Worm (Caenorhabditis elegans) whole organism, L1 larva: ENCODE measurements around the gene camt-1.

Source experiments
- C04F5.9 ChIP-seq: sonication (generic microtip); optimal IDR thresholded peaks from 2 replicates; lab custom pipeline; 2016; ENCODE audit warnings: missing genetic modification characterization, missing compliant biosample characterization
- C16A3.4 ChIP-seq: fragments of 150-350 bp; optimal IDR thresholded peaks from 2 replicates; lab custom pipeline; 2014; ENCODE audit warnings: missing biosample characterization, missing genetic modification characterization
- C34B4.2 ChIP-seq: sonication (generic microtip); optimal IDR thresholded peaks from 2 replicates; lab custom pipeline; 2017; ENCODE audit warnings: mild to moderate bottlenecking, missing genetic modification characterization, missing compliant biosample characterization
- Y116A8C.19 ChIP-seq: sonication (generic microtip); optimal IDR thresholded peaks from 2 replicates; lab custom pipeline; 2016; ENCODE audit warnings: missing compliant biosample characterization, missing genetic modification characterization, borderline replicate concordance
- aha-1 ChIP-seq: fragments of 150-350 bp; optimal IDR thresholded peaks from 2 replicates; lab custom pipeline; 2014; ENCODE audit warnings: missing biosample characterization, missing genetic modification characterization
- aly-2 ChIP-seq: fragments of 150-350 bp; optimal IDR thresholded peaks from 2 replicates; lab custom pipeline; 2014; ENCODE audit warnings: missing biosample characterization, missing genetic modification characterization
- blmp-1 ChIP-seq: fragments of 150-350 bp; optimal IDR thresholded peaks from 2 replicates; lab custom pipeline; 2014; ENCODE audit warnings: missing biosample characterization, missing genetic modification characterization
- ceh-63 ChIP-seq: fragments of 200-800 bp; sonication (Bioruptor generic); optimal IDR thresholded peaks from 2 replicates; lab custom pipeline; 2018; ENCODE audit warnings: mild to moderate bottlenecking, missing genetic modification characterization, missing compliant biosample characterization
- ceh-88 ChIP-seq: fragments of 200-800 bp; sonication (Bioruptor generic); IDR thresholded peaks from 2 replicates; pipeline ENCODE4 v1.3.6; 2022; ENCODE audit warnings: missing genetic modification characterization, missing compliant biosample characterization
- ceh-90 ChIP-seq: sonication (generic microtip); optimal IDR thresholded peaks from 2 replicates; lab custom pipeline; 2016; ENCODE audit warnings: missing genetic modification characterization, missing compliant biosample characterization
- dsc-1 ChIP-seq: sonication (generic microtip); optimal IDR thresholded peaks from 2 replicates; lab custom pipeline; 2016; ENCODE audit warnings: mild to moderate bottlenecking, missing genetic modification characterization, missing compliant biosample characterization
- efl-1 ChIP-seq, 4 experiments: fragments of 150-350 bp; optimal IDR thresholded peaks in 3 of 4; peaks in 1 of 4; 1 replicate in 1 of 4; 2 replicates in 3 of 4; lab custom pipeline; 2014; ENCODE audit warnings: missing biosample characterization in 2 of 4, missing genetic modification characterization in 2 of 4, missing genetic modification reagents in 2 of 4
- egl-13 ChIP-seq: sonication (generic microtip); optimal IDR thresholded peaks from 2 replicates; lab custom pipeline; 2016; ENCODE audit warnings: missing genotype, missing genetic modification reagents, missing genetic modification characterization, missing compliant biosample characterization
- egl-27 ChIP-seq, 2 experiments: fragments of 150-350 bp in 1 of 2; sonication (generic microtip); optimal IDR thresholded peaks; 3 replicates each; lab custom pipeline; 2017 to 2018; ENCODE audit warnings: missing biosample characterization in 2 of 2, missing genetic modification characterization in 2 of 2, missing genetic modification reagents in 2 of 2
- elt-2 ChIP-seq: sonication (generic microtip); optimal IDR thresholded peaks from 2 replicates; lab custom pipeline; 2016; ENCODE audit warnings: missing genetic modification characterization, mild to moderate bottlenecking, inconsistent platforms, missing compliant biosample characterization, missing genetic modification reagents
- elt-3 ChIP-seq, 6 experiments: fragments of 150-350 bp in 1 of 6; sonication (generic microtip); optimal IDR thresholded peaks; 2 replicates each; lab custom pipeline; 2017 to 2018; ENCODE audit warnings: missing biosample characterization in 6 of 6, missing genetic modification characterization in 6 of 6, inconsistent platforms in 1 of 6
- fkh-10 ChIP-seq: sonication (generic microtip); optimal IDR thresholded peaks from 2 replicates; lab custom pipeline; 2017; ENCODE audit warnings: missing biosample characterization, missing genetic modification reagents, missing genetic modification characterization
- fos-1 ChIP-seq: fragments of 150-350 bp; optimal IDR thresholded peaks from 2 replicates; lab custom pipeline; 2014; ENCODE audit warnings: missing biosample characterization, missing genetic modification characterization
- grh-1 ChIP-seq: fragments of 200-800 bp; sonication (Bioruptor generic); IDR thresholded peaks from 2 replicates; pipeline ENCODE4 v1.3.6; 2022; ENCODE audit warnings: missing genetic modification reagents, missing genetic modification characterization, missing compliant biosample characterization
- hlh-4 ChIP-seq: sonication (generic microtip); optimal IDR thresholded peaks from 2 replicates; lab custom pipeline; 2016; ENCODE audit warnings: mild to moderate bottlenecking, missing genetic modification characterization, missing compliant biosample characterization
- isw-1 ChIP-seq: fragments of 200-800 bp; sonication (Bioruptor generic); IDR thresholded peaks from 2 replicates; pipeline ENCODE4 v1.3.6; 2022; ENCODE audit warnings: missing genetic modification characterization, missing compliant biosample characterization
- jun-1 ChIP-seq: fragments of 150-350 bp; optimal IDR thresholded peaks from 2 replicates; lab custom pipeline; 2014; ENCODE audit warnings: missing biosample characterization, missing genetic modification reagents, missing genetic modification characterization
- lin-14 ChIP-seq: fragments of 200-800 bp; sonication (Bioruptor generic); optimal IDR thresholded peaks from 2 replicates; lab custom pipeline; 2018; ENCODE audit warnings: mild to moderate bottlenecking, missing genetic modification characterization, moderate library complexity, missing compliant biosample characterization
- lin-15B ChIP-seq: fragments of 150-350 bp; sonication (generic microtip); optimal IDR thresholded peaks from 3 replicates; lab custom pipeline; 2014; ENCODE audit warnings: missing biosample characterization, missing genetic modification characterization
- lin-35 ChIP-seq, 2 experiments: fragments of 150-350 bp; optimal IDR thresholded peaks; 2 replicates each; lab custom pipeline; 2014; ENCODE audit warnings: missing biosample characterization in 2 of 2, missing genetic modification characterization in 2 of 2, missing genetic modification reagents in 2 of 2
- lin-39 ChIP-seq: fragments of 150-350 bp; optimal IDR thresholded peaks from 2 replicates; lab custom pipeline; 2014; ENCODE audit warnings: missing biosample characterization, missing genetic modification reagents, missing genetic modification characterization
- lir-3 ChIP-seq: sonication (generic microtip); optimal IDR thresholded peaks from 2 replicates; lab custom pipeline; 2016; ENCODE audit warnings: mild to moderate bottlenecking, missing genetic modification characterization, moderate library complexity, missing compliant biosample characterization; ENCODE audit not compliant: poor library complexity
- lsy-2 ChIP-seq, 2 experiments: fragments of 150-350 bp; optimal IDR thresholded peaks; 2 replicates each; lab custom pipeline; 2014; ENCODE audit warnings: missing biosample characterization in 2 of 2, missing genetic modification characterization in 2 of 2
- nhr-12 ChIP-seq: sonication (generic microtip); optimal IDR thresholded peaks from 2 replicates; lab custom pipeline; 2017; ENCODE audit warnings: missing biosample characterization, missing genetic modification characterization
- nhr-20 ChIP-seq: sonication (generic microtip); optimal IDR thresholded peaks from 2 replicates; lab custom pipeline; 2016; ENCODE audit warnings: mild to moderate bottlenecking, missing genetic modification characterization, missing compliant biosample characterization
- nhr-47 ChIP-seq: sonication (generic microtip); optimal IDR thresholded peaks from 2 replicates; lab custom pipeline; 2016; ENCODE audit warnings: mild to moderate bottlenecking, missing genetic modification characterization, moderate library complexity, missing compliant biosample characterization
- nhr-76 ChIP-seq: sonication (generic microtip); optimal IDR thresholded peaks from 2 replicates; lab custom pipeline; 2017; ENCODE audit warnings: missing biosample characterization, missing genetic modification characterization
- nhr-84 ChIP-seq: sonication (generic microtip); optimal IDR thresholded peaks from 2 replicates; lab custom pipeline; 2017; ENCODE audit warnings: missing biosample characterization, missing genetic modification characterization
- nhr-85 ChIP-seq: sonication (generic microtip); peaks from one replicate; lab custom pipeline; 2016; ENCODE audit warnings: missing genetic modification characterization, inconsistent platforms, missing compliant biosample characterization
- nhr-90 ChIP-seq: sonication (generic microtip); optimal IDR thresholded peaks from 2 replicates; lab custom pipeline; 2016; ENCODE audit warnings: mild to moderate bottlenecking, missing genetic modification characterization, missing compliant biosample characterization; ENCODE audit not compliant: poor library complexity
- pqm-1 ChIP-seq: sonication (generic microtip); optimal IDR thresholded peaks from 3 replicates; lab custom pipeline; 2017; ENCODE audit warnings: missing biosample characterization, missing genetic modification characterization
- rnt-1 ChIP-seq: sonication (generic microtip); optimal IDR thresholded peaks from 2 replicates; lab custom pipeline; 2016; ENCODE audit warnings: mild to moderate bottlenecking, missing genetic modification characterization, moderate library complexity, missing compliant biosample characterization
- skn-1 ChIP-seq: fragments of 150-350 bp; optimal IDR thresholded peaks from 2 replicates; lab custom pipeline; 2014; ENCODE audit warnings: missing biosample characterization, missing genetic modification characterization
- snpc-4 ChIP-seq: fragments of 150-350 bp; optimal IDR thresholded peaks from 2 replicates; lab custom pipeline; 2014; ENCODE audit warnings: missing biosample characterization, missing genetic modification characterization
- snu-23 ChIP-seq: sonication (generic microtip); optimal IDR thresholded peaks from 2 replicates; lab custom pipeline; 2016; ENCODE audit warnings: missing genetic modification characterization, missing compliant biosample characterization
- sox-4 ChIP-seq: sonication (generic microtip); optimal IDR thresholded peaks from 2 replicates; lab custom pipeline; 2016; ENCODE audit warnings: missing genetic modification characterization, missing compliant biosample characterization
- sptf-1 ChIP-seq: fragments of 150-350 bp; optimal IDR thresholded peaks from 2 replicates; lab custom pipeline; 2014; ENCODE audit warnings: missing biosample characterization, missing genetic modification characterization
- sup-37 ChIP-seq: fragments of 200-800 bp; sonication (Bioruptor generic); optimal IDR thresholded peaks from 2 replicates; lab custom pipeline; 2018; ENCODE audit warnings: mild to moderate bottlenecking, missing genetic modification characterization, missing compliant biosample characterization
- tbx-2 ChIP-seq: sonication (generic microtip); optimal IDR thresholded peaks from 2 replicates; lab custom pipeline; 2016; ENCODE audit warnings: missing genetic modification characterization, missing compliant biosample characterization
- tlp-1 ChIP-seq: fragments of 150-350 bp; optimal IDR thresholded peaks from 2 replicates; lab custom pipeline; 2014; ENCODE audit warnings: missing biosample characterization, missing genetic modification characterization
- unc-86 ChIP-seq: sonication (generic microtip); optimal IDR thresholded peaks from 2 replicates; lab custom pipeline; 2016; ENCODE audit warnings: missing genetic modification characterization, missing compliant biosample characterization
- vab-15 ChIP-seq: sonication (generic microtip); optimal IDR thresholded peaks from 2 replicates; lab custom pipeline; 2017; ENCODE audit warnings: missing genotype, mild to moderate bottlenecking, missing genetic modification characterization, missing compliant biosample characterization
- zip-4 ChIP-seq: fragments of 200-800 bp; sonication (Bioruptor generic); optimal IDR thresholded peaks from 2 replicates; lab custom pipeline; 2018; ENCODE audit warnings: mild to moderate bottlenecking, missing genetic modification characterization, moderate library complexity, missing compliant biosample characterization
- ztf-11 ChIP-seq, 2 experiments: sonication (generic microtip); optimal IDR thresholded peaks; 2 replicates each; lab custom pipeline; 2016 to 2017; ENCODE audit warnings: missing genetic modification characterization in 2 of 2, missing biosample characterization in 1 of 2, missing compliant biosample characterization in 1 of 2

camt-1 gene

ce11 chrII:4507669-4508068, 2.7 kb upstream of the camt-1 start:
- TF ChIP-seq lin-14 = peak; percentile 57
- peak; percentile 16 for TF ChIP-seq skn-1 (tag; lab: Kevin White, UChicago)
- TF ChIP-seq pqm-1 (tag; lab: Kevin White, UChicago) = no peak
- no peak for TF ChIP-seq tlp-1
- TF ChIP-seq elt-3 (tag; optimal IDR thresholded peaks at IDR 0.05; lab: Kevin White, UChicago) = peak in 1 of 6 experiments; percentile 77
- TF ChIP-seq jun-1 = no peak
- TF ChIP-seq isw-1 = no peak
- no peak for TF ChIP-seq nhr-84 (tag; lab: Kevin White, UChicago)
- peak; percentile 14 for TF ChIP-seq snu-23 (GFP tag; lab: Kevin White, UChicago)
- TF ChIP-seq aly-2 (tag; lab: Kevin White, UChicago) = no peak
- TF ChIP-seq elt-2 (tag; lab: Kevin White, UChicago) = peak; percentile 56
- no peak for TF ChIP-seq C04F5.9
- TF ChIP-seq fkh-10 (GFP tag; lab: Kevin White, UChicago) = no peak
- TF ChIP-seq nhr-20 = peak; percentile 19
- TF ChIP-seq lin-35 (GFP tag; optimal IDR thresholded peaks at IDR 0.05; lab: Kevin White, UChicago) = peak in 1 of 2 experiments; percentile 39
- no peak for TF ChIP-seq lin-39 (tag; lab: Kevin White, UChicago)
- TF ChIP-seq rnt-1 = no peak
- TF ChIP-seq fos-1 (tag; lab: Kevin White, UChicago) = no peak
- peak in 1 of 2 experiments; percentile 28 for TF ChIP-seq lsy-2 (tag; optimal IDR thresholded peaks at IDR 0.05; lab: Kevin White, UChicago)
- peak; percentile 71 for TF ChIP-seq blmp-1 (tag; lab: Kevin White, UChicago)
- TF ChIP-seq, all 84 proteins: peak for 9

- TF ChIP-seq pqm-1 (tag; lab: Kevin White, UChicago) = no peak
- TF ChIP-seq hlh-4 (tag; lab: Kevin White, UChicago) = no peak
- TF ChIP-seq snu-23 (GFP tag; lab: Kevin White, UChicago) = peak; percentile 78
- no peak for TF ChIP-seq tlp-1
- peak; percentile 45 for TF ChIP-seq elt-2 (tag; lab: Kevin White, UChicago)
- peak; percentile 68 for TF ChIP-seq tbx-2 (tag; lab: Kevin White, UChicago)
- peak; percentile 23 for TF ChIP-seq egl-13 (tag; lab: Kevin White, UChicago)
- TF ChIP-seq zip-4 (GFP tag; lab: Kevin White, UChicago) = no peak
- no peak for TF ChIP-seq sup-37 (GFP tag; lab: Kevin White, UChicago)
- peak; percentile 94 for TF ChIP-seq lin-14
- peak; percentile 73 for TF ChIP-seq nhr-47 (tag; lab: Kevin White, UChicago)
- TF ChIP-seq nhr-85 (tag; lab: Kevin White, UChicago) = no peak
- no peak for TF ChIP-seq nhr-12 (tag; lab: Kevin White, UChicago)
- no peak for TF ChIP-seq nhr-76 (tag; lab: Kevin White, UChicago)
- no peak for TF ChIP-seq ceh-63 (GFP tag; lab: Kevin White, UChicago)
- no peak for TF ChIP-seq Y116A8C.19 (tag; lab: Kevin White, UChicago)
- no peak for TF ChIP-seq lin-15B (tag; lab: Kevin White, UChicago)
- no peak for TF ChIP-seq nhr-90
- peak; percentile 7 for TF ChIP-seq sox-4 (tag; lab: Kevin White, UChicago)
- no peak for TF ChIP-seq snpc-4 (tag; lab: Kevin White, UChicago)
- peak in 1 of 2 experiments; percentile 55 for TF ChIP-seq lin-35 (GFP tag; optimal IDR thresholded peaks at IDR 0.05; lab: Kevin White, UChicago)
- no peak for TF ChIP-seq ceh-90 (tag; lab: Kevin White, UChicago)
- no peak for TF ChIP-seq ceh-88 (GFP tag; lab: Robert Waterston, UW)
- no peak for TF ChIP-seq blmp-1 (tag; lab: Kevin White, UChicago)
- peak; percentile 9 for TF ChIP-seq C16A3.4 (tag; lab: Kevin White, UChicago)
- TF ChIP-seq egl-27 (tag; optimal IDR thresholded peaks at IDR 0.05; lab: Kevin White, UChicago) = peak; percentile 18 to 38
- no peak for TF ChIP-seq lir-3 (tag; lab: Kevin White, UChicago)
- peak; percentile 77 for TF ChIP-seq unc-86 (tag; lab: Kevin White, UChicago)
- TF ChIP-seq sptf-1 (tag; lab: Kevin White, UChicago) = no peak
- TF ChIP-seq grh-1 (GFP tag; lab: Robert Waterston, UW) = no peak
- peak; percentile 59 to 60 for TF ChIP-seq efl-1 (optimal IDR thresholded peaks at IDR 0.05; lab: Kevin White, UChicago)
- peak; percentile 17 to 89 for TF ChIP-seq efl-1 (GFP tag; optimal IDR thresholded peaks at IDR 0.05 in 1 of 2; lab: Kevin White, UChicago)
- TF ChIP-seq vab-15 (tag; lab: Kevin White, UChicago) = no peak
- TF ChIP-seq dsc-1 = peak; percentile 63
- TF ChIP-seq ztf-11 (tag; optimal IDR thresholded peaks at IDR 0.05; lab: Kevin White, UChicago) = no peak
- TF ChIP-seq aha-1 (tag; lab: Kevin White, UChicago) = no peak
- TF ChIP-seq C34B4.2 = no peak
These were observed 1.8 kb upstream of the camt-1 start for ce11 chrII:4506552-4507291.
